Worm (Caenorhabditis elegans) whole organism, mixed stage, embryonic: ENCODE measurements around the gene csc-1.

ENCODE experiments used
- ces-1 ChIP-seq: fragments of 150-350 bp; optimal IDR thresholded peaks from 2 replicates; lab custom pipeline; 2014; ENCODE audit warnings: missing biosample characterization, missing genetic modification reagents, missing genetic modification characterization
- elt-3 ChIP-seq: fragments of 150-350 bp; optimal IDR thresholded peaks from 2 replicates; lab custom pipeline; 2014; ENCODE audit warnings: missing biosample characterization, missing genetic modification characterization
- lsy-2 ChIP-seq: fragments of 150-350 bp; optimal IDR thresholded peaks from 2 replicates; lab custom pipeline; 2014; ENCODE audit warnings: missing biosample characterization, missing genetic modification characterization
- mep-1 ChIP-seq: fragments of 150-350 bp; optimal IDR thresholded peaks from 2 replicates; lab custom pipeline; 2017; ENCODE audit warnings: missing biosample characterization, missing genetic modification reagents, missing genetic modification characterization, inconsistent platforms
- mls-2 ChIP-seq: sonication (generic microtip); optimal IDR thresholded peaks from 2 replicates; lab custom pipeline; 2016; ENCODE audit warnings: mild to moderate bottlenecking, missing genetic modification characterization, moderate library complexity, missing compliant biosample characterization
- nhr-12 ChIP-seq: fragments of 150-350 bp; optimal IDR thresholded peaks from 2 replicates; lab custom pipeline; 2014; ENCODE audit warnings: missing biosample characterization, missing genetic modification characterization
- nhr-2 ChIP-seq: fragments of 150-350 bp; optimal IDR thresholded peaks from 2 replicates; lab custom pipeline; 2014; ENCODE audit warnings: missing biosample characterization, missing genetic modification characterization
- pha-4 ChIP-seq: fragments of 150-350 bp; optimal IDR thresholded peaks from 2 replicates; lab custom pipeline; 2018; ENCODE audit warnings: missing biosample characterization, missing genetic modification reagents, missing genetic modification characterization
- unc-62 ChIP-seq: fragments of 150-350 bp; optimal IDR thresholded peaks from 2 replicates; lab custom pipeline; 2014; ENCODE audit warnings: missing biosample characterization, missing genetic modification reagents, missing genetic modification characterization

ce11 chrII:13585655-13586170 lies 11.0 kb upstream of the csc-1 start, which contains the start of gene Y48E1B.8:
- no peak for TF ChIP-seq elt-3 (tag; lab: Kevin White, UChicago)
- TF ChIP-seq pha-4 (tag; lab: Kevin White, UChicago): no peak
- TF ChIP-seq mep-1 (tag; lab: Kevin White, UChicago): no peak
- TF ChIP-seq mls-2: no peak
- no peak for TF ChIP-seq lsy-2 (tag; lab: Kevin White, UChicago)
- TF ChIP-seq ces-1: no peak
- TF ChIP-seq unc-62 (GFP tag; lab: Kevin White, UChicago): no peak
- TF ChIP-seq nhr-12: no peak
- no peak for TF ChIP-seq nhr-2 (tag; lab: Kevin White, UChicago)
